Worm (Caenorhabditis elegans) whole organism, late embryonic: ENCODE results near the gene F22E5.23.
"Not testable (repeated sequence)": the region's sequence is repeated elsewhere in the genome, so short reads cannot be mapped to it uniquely, and the experiment has no call there.

ENCODE experiments used
- C08G9.2 ChIP-seq: sonication (generic microtip); optimal IDR thresholded peaks from 2 replicates; lab custom pipeline; 2016; ENCODE audit warnings: mild to moderate bottlenecking, missing genetic modification characterization, moderate library complexity, missing compliant biosample characterization
- ahr-1 ChIP-seq: sonication (generic microtip); optimal IDR thresholded peaks from 2 replicates; lab custom pipeline; 2016; ENCODE audit warnings: missing genetic modification characterization, missing compliant biosample characterization
- madf-2 ChIP-seq: sonication (generic microtip); optimal IDR thresholded peaks from 2 replicates; lab custom pipeline; 2017; ENCODE audit warnings: missing genetic modification characterization, missing compliant biosample characterization

DNA sequence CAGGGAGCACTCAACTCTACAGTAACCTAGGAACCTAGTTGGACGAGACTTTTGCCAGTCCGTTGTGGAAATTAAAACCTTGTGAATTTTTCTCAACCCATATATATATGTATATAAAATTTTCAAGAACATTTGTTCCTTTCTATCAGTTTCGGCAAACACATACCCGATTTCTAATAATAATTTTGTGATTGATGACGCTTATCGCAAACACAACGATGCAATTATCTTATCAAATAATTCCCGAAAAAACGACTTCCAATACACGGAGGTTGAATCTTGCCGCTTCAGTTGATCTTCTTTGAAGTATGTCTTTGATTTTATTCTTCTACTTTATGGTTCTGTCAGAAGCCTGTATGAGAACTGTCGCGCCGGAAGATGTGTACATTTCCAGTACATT, 24.0 kb downstream of the F22E5.23 start, which contains the start of gene F22E5.2:
- not testable (repeated sequence) for TF ChIP-seq madf-2, ahr-1, C08G9.2 (tag; lab: Kevin White, UChicago)
